Worm (Caenorhabditis elegans) whole organism, L2 larva: ENCODE measurements around the gene F28C6.10.

Source experiments
- mab-5 ChIP-seq: fragments of 150-350 bp; optimal IDR thresholded peaks from 2 replicates; lab custom pipeline; 2014; ENCODE audit warnings: missing biosample characterization, missing genetic modification characterization
- mbf-1 ChIP-seq: sonication (generic microtip); optimal IDR thresholded peaks from 2 replicates; lab custom pipeline; 2017; ENCODE audit warnings: missing biosample characterization, missing genetic modification characterization

DNA sequence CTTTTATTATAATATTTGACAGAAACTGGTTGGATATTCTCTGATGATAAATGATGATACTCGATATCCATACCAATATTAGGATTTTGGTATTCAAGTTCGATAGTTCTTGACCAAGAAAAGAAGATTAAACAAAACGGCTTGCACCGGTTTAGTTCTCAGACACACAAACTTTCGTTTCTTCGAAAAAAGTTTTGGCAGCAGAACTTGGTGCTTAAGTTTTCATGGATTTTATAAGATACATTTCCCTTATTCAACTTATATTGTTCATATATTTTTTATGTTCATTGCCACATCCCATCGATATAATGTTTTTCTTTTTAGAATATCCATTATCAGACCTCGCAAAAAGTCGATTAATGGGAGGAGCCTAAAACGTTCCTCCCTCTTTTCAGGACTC is 17.1 kb upstream of the F28C6.10 start, which contains the start of gene aptf-4:
- no peak for TF ChIP-seq mbf-1 (tag; lab: Kevin White, UChicago)
- no peak for TF ChIP-seq mab-5
